Worm (Caenorhabditis elegans): Measurements from ENCODE around the gene phf-33.

Gene phf-33

DNA sequence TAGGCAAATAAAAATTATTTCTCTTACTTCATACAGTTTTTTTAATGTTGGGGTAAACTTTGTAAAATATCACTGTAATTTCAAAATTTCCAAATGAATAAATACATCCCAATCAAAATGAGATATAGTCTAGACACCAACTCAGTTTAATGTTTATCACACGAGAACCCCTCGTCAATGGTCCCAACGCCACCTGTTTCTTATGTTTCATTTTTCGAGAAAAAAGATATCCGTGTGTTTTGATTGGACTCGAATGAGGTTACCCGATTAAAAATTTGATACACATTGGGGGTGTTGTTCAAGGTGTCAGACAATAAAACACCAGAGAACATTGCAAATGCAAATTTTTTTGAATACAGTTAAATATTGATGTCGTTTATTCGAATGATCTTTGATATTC is 38.8 kb upstream of the phf-33 start (continued):
- TF ChIP-seq lin-54 (GFP tag; optimal IDR thresholded peaks at IDR 0.05) (no peak), mes-4 (tag; optimal IDR thresholded peaks at IDR 0.05) (no peak), xnd-1 (tag; optimal IDR thresholded peaks at IDR 0.05) (no peak), ztf-26 (tag; optimal IDR thresholded peaks at IDR 0.05) (no peak), Y53F4B.3 (GFP tag; IDR thresholded peaks at IDR 0.05) (no peak), F23B12.7 (tag; optimal IDR thresholded peaks at IDR 0.05; ENCODE audit: insufficient read depth) (no peak)

DNA sequence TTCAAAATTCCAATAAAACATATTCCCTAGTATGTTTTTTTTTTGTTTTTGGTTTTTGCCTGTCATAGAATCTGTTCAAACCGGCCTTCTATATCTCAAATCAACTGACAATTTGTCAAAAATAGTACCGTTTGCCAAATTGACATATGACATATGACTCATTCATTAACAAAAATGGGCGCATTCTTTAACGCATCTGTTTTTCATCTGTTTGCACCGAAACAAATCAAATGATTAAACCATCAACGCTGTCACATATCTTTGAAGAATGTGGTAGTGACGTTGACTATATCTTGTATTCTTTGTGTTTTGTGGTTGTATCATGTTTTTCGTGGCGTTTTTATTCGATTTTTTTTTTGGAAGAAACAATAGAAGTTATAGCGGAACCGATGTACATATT is 36.3 kb upstream of the phf-33 start:
- TF ChIP-seq nhr-27 (tag; optimal IDR thresholded peaks at IDR 0.05) (no peak), unc-130 (GFP tag; optimal IDR thresholded peaks at IDR 0.05) (no peak), tbx-9 (tag; optimal IDR thresholded peaks at IDR 0.05; ENCODE audit: borderline replicate concordance) (no peak)

DNA sequence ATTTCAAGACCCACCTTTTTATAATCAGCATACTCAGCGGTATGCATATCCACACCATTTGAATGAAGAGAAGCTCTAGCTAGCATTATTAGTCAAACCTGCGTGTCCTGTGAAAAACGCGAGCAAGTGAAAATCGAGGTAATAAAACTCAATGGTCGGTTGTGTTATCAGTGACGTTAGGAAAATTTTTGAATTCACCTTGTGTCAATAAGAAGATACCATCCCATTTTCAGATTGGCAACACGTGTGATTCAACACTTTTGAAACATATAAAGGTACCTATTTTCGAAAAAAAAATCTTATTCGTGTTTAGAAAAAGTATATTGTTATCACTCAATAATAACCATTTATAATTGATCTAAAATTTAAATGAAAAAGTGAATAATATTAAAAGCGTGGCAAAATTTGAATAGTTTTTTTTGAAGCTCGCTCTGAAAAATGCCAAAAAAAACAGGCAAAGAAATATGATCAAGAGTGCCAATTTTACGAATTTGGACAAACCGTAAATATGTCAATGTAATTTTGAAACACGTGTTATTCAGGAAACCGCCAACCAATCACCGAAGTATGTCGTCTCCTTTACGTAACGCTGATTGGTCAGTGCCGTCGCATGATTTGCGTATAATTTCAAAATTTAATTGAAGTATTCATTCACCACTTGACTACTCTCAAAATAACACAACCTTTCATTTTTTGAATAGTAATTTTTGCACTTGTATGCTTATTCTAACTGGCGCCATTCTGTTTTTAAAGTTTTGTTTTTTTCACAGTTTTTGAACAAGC is 33.1 kb upstream of the phf-33 start, which contains the start of gene F46G10.1:
F46G10.1 (minus strand) TSS at position 115 of the 783 bp plus-strand sequence.
- TF ChIP-seq hlh-12 (tag; optimal IDR thresholded peaks at IDR 0.05) (no peak), nhr-80 (tag; optimal IDR thresholded peaks at IDR 0.05) (peak; percentile 56), nfyb-1 (GFP tag; IDR thresholded peaks at IDR 0.05) (peak; percentile 57), mcd-1 (GFP tag; IDR thresholded peaks at IDR 0.05) (no peak), ztf-26 (tag; optimal IDR thresholded peaks at IDR 0.05) (no peak)

DNA sequence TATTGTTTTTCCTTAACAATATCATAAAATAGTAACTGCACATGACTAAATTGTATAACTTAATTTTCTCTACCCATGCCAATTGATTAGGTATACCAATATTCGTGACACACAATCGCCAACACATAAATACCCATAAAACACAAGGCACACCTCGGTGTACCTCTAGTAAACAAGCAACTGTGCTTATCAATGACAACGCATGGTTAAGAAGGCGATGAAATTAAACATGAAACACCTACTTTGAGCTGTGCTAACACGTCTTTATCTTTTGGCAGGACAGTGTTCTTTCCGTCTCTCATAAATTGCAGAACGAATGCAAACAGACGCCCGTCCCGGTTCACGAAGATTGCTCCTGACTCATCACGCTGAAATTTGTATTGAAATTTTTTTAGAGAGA is 32.0 kb upstream of the phf-33 start:
- TF ChIP-seq F57C9.4 (tag; optimal IDR thresholded peaks at IDR 0.05) = no peak
- TF ChIP-seq hrde-1 (tag; optimal IDR thresholded peaks at IDR 0.05; ENCODE audit: borderline replicate concordance) = no peak
- no peak for TF ChIP-seq unc-62 (GFP tag; optimal IDR thresholded peaks at IDR 0.05)
- no peak for TF ChIP-seq ceh-58 (GFP tag; IDR thresholded peaks at IDR 0.05)
- peak; percentile 69; the same call in 1 of the 2 replicates for TF ChIP-seq dox-1 (GFP tag; IDR thresholded peaks at IDR 0.05)
- peak; percentile 12 for TF ChIP-seq atf-7 (tag; optimal IDR thresholded peaks at IDR 0.05)
- TF ChIP-seq ceh-27 (GFP tag; optimal IDR thresholded peaks at IDR 0.05) = no peak
- peak; percentile 14 for TF ChIP-seq ztf-22 (GFP tag; optimal IDR thresholded peaks at IDR 0.05)
- peak; percentile 32 for TF ChIP-seq tbp1 (GFP tag; optimal IDR thresholded peaks at IDR 0.05)
- TF ChIP-seq F49E8.2 (tag; optimal IDR thresholded peaks at IDR 0.05; ENCODE audit: insufficient read depth) = no peak
- no peak for TF ChIP-seq ceh-40 (GFP tag; IDR thresholded peaks at IDR 0.05)
- no peak for TF ChIP-seq hlh-12 (tag; optimal IDR thresholded peaks at IDR 0.05)
- TF ChIP-seq attf-5 (GFP tag; optimal IDR thresholded peaks at IDR 0.05) = peak; percentile 2
- TF ChIP-seq madf-3 (GFP tag; IDR thresholded peaks at IDR 0.05) = no peak
- TF ChIP-seq B0019.2 (GFP tag; conservative IDR thresholded peaks at IDR 0.05) = no peak
- TF ChIP-seq nhr-27 (tag; optimal IDR thresholded peaks at IDR 0.05) = no peak
- no peak for TF ChIP-seq Y67H2A.10 (GFP tag; conservative IDR thresholded peaks at IDR 0.05)
- peak; percentile 56 for TF ChIP-seq ets-4 (GFP tag; optimal IDR thresholded peaks at IDR 0.05)
- TF ChIP-seq bed-2 (GFP tag; IDR thresholded peaks at IDR 0.05) = no peak
- peak; percentile 41; the same call in 1 of the 2 replicates for TF ChIP-seq cebp-1 (GFP tag; IDR thresholded peaks at IDR 0.05)
- peak; percentile 51 for TF ChIP-seq cebp-1 (tag; optimal IDR thresholded peaks at IDR 0.05)
- TF ChIP-seq let-607 (tag; optimal IDR thresholded peaks at IDR 0.05) = peak in 1 of 2 experiments; percentile 35
- no peak for TF ChIP-seq F10E7.11 (tag; optimal IDR thresholded peaks at IDR 0.05)
- TF ChIP-seq nfya-2 (GFP tag; IDR thresholded peaks at IDR 0.05) = no peak
- no peak for TF ChIP-seq aptf-3 (GFP tag; IDR thresholded peaks at IDR 0.05)
- peak; percentile 94 for TF ChIP-seq nhr-80 (tag; optimal IDR thresholded peaks at IDR 0.05)
- TF ChIP-seq ZK185.1 (tag; optimal IDR thresholded peaks at IDR 0.05; ENCODE audit: poor library complexity, severe bottlenecking) = peak; percentile 39
